Worm (Caenorhabditis elegans) whole organism, L4 larva: ENCODE measurements around the gene cra-1.

Experiments
- F37D6.2 ChIP-seq: sonication (generic microtip); optimal IDR thresholded peaks from 2 replicates; lab custom pipeline; 2016; ENCODE audit warnings: mild to moderate bottlenecking, missing genetic modification characterization, missing compliant biosample characterization
- aly-2 ChIP-seq: sonication (generic microtip); optimal IDR thresholded peaks from 2 replicates; lab custom pipeline; 2018; ENCODE audit warnings: missing biosample characterization, missing genetic modification characterization
- pqm-1 ChIP-seq: sonication (generic microtip); optimal IDR thresholded peaks from 2 replicates; lab custom pipeline; 2017; ENCODE audit warnings: missing biosample characterization, missing genetic modification characterization

- TF ChIP-seq F37D6.2 (tag; lab: Kevin White, UChicago) (no peak), pqm-1 (no peak), aly-2 (tag; lab: Kevin White, UChicago) (no peak)
These were observed 20.0 kb upstream of the cra-1 start, which contains the start of the genes brd-1 and K04C2.2 for ce11 chrIII:6888999-6889824.
